Worm (Caenorhabditis elegans): ENCODE measurements around the gene cyp-13A4.

DNA sequence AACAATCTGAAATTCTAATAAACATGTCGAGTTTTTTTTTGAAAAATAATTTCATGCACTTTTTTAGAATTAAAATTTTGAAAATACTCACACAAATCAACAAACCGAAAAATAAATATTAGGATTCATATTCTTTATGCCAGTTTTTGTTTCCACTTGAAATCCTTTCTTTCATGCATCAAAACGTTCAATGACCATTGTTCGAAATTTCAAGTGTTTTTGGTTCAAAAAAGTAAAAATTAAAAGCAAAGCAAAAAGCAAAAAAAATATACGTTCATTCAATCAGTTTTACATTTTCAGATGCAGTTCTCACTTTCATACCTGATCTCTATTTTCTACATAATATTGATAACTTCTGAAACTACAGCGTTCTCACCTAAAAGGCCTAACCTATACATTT, 43.8 kb downstream of the cyp-13A4 start, which contains the start of gene ZK1321.1:
- TF ChIP-seq ztf-11 (tag; optimal IDR thresholded peaks at IDR 0.05): no peak
- no peak for TF ChIP-seq nhr-237 (tag; optimal IDR thresholded peaks at IDR 0.05)
- no peak for TF ChIP-seq elt-3 (tag; optimal IDR thresholded peaks at IDR 0.05)
